Worm (Caenorhabditis elegans): ENCODE measurements around the gene fbxb-87.

Gene fbxb-87

ce11 chrIII:10880083-10880482, 14.2 kb upstream of the fbxb-87 start, which contains the start of gene C44B9.3:
Gene C44B9.3 (minus strand): TSS chrIII:10880183.
- no peak for TF ChIP-seq pqm-1 (tag; optimal IDR thresholded peaks at IDR 0.05)
- TF ChIP-seq nhr-28 (tag; optimal IDR thresholded peaks at IDR 0.05) = no peak
- no peak for TF ChIP-seq lin-39 (tag; optimal IDR thresholded peaks at IDR 0.05)
- TF ChIP-seq Y75B8A.6 (GFP tag; IDR thresholded peaks at IDR 0.05) = no peak
- TF ChIP-seq madf-5 (GFP tag; IDR thresholded peaks at IDR 0.05) = no peak
- no peak for TF ChIP-seq nhr-25 (tag; optimal IDR thresholded peaks at IDR 0.05; ENCODE audit: borderline replicate concordance, insufficient read depth)
- no peak for TF ChIP-seq Y105C5A.15 (GFP tag; IDR thresholded peaks at IDR 0.05)
- no peak for TF ChIP-seq daf-12 (tag; optimal IDR thresholded peaks at IDR 0.05)
- TF ChIP-seq F26F4.8 (GFP tag; conservative IDR thresholded peaks at IDR 0.05) = no peak
- TF ChIP-seq cey-2 (tag; optimal IDR thresholded peaks at IDR 0.05; ENCODE audit: borderline replicate concordance, insufficient read depth) = no peak
- TF ChIP-seq lin-13 (GFP tag; optimal IDR thresholded peaks at IDR 0.05) = no peak
- no peak for TF ChIP-seq attf-4 (tag; optimal IDR thresholded peaks at IDR 0.05)
- TF ChIP-seq zip-11 (GFP tag; IDR thresholded peaks at IDR 0.05) = no peak
- TF ChIP-seq ces-1 (GFP tag; optimal IDR thresholded peaks at IDR 0.05) = no peak

DNA sequence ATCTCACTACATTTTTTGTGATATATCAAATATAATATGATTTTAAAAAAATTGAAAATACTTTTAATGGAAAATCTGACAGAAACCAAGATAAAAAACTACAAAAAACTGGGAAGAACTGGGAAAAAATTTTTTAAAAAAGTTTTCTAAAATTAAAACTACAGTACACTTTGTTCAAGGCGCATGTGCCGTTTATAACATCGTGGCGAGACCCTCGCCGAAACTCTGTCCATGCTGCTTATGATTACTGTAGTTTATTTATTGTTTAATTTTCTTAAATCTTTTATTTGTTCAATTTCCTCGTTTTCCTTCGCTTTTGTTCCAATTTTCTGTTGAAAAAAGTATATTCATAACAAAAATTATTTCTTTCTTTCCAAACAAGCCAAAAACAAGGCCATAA, 12.9 kb upstream of the fbxb-87 start, which contains the start of gene athp-1:
Gene athp-1, plus strand, starts transcription at position 305 of the 400 bp plus-strand sequence.
- no peak for TF ChIP-seq nhr-102 (tag; optimal IDR thresholded peaks at IDR 0.05)
- no peak for TF ChIP-seq fos-1 (tag; optimal IDR thresholded peaks at IDR 0.05)
- TF ChIP-seq lin-29 (GFP tag; IDR thresholded peaks at IDR 0.05) = no peak
- TF ChIP-seq lin-38 (GFP tag; IDR thresholded peaks at IDR 0.05) = peak; percentile 46
- no peak for TF ChIP-seq ceh-20 (GFP tag; IDR thresholded peaks at IDR 0.05)
- peak; percentile 7 for TF ChIP-seq F49E8.2 (tag; optimal IDR thresholded peaks at IDR 0.05; ENCODE audit: borderline replicate concordance)
- TF ChIP-seq ama-1 (optimal IDR thresholded peaks at IDR 0.05) = no peak
- no peak for TF ChIP-seq lin-15B (tag; optimal IDR thresholded peaks at IDR 0.05)
- no peak for TF ChIP-seq zfp-2 (tag; optimal IDR thresholded peaks at IDR 0.05)
- peak; percentile 28 for TF ChIP-seq mes-2 (tag; optimal IDR thresholded peaks at IDR 0.05; ENCODE audit: poor library complexity, severe bottlenecking)
- TF ChIP-seq hlh-30 (tag; optimal IDR thresholded peaks at IDR 0.05; ENCODE audit: insufficient read depth) = no peak
- TF ChIP-seq lim-7 (GFP tag; IDR thresholded peaks at IDR 0.05) = no peak
- peak in 1 of 2 experiments; percentile 52 for TF ChIP-seq lsy-2 (tag; optimal IDR thresholded peaks at IDR 0.05)
- no peak for TF ChIP-seq ceh-62 (tag; optimal IDR thresholded peaks at IDR 0.05)
- no peak for TF ChIP-seq ceh-44 (GFP tag; IDR thresholded peaks at IDR 0.05)
- TF ChIP-seq unc-130 (GFP tag; optimal IDR thresholded peaks at IDR 0.05) = peak; percentile 26

DNA sequence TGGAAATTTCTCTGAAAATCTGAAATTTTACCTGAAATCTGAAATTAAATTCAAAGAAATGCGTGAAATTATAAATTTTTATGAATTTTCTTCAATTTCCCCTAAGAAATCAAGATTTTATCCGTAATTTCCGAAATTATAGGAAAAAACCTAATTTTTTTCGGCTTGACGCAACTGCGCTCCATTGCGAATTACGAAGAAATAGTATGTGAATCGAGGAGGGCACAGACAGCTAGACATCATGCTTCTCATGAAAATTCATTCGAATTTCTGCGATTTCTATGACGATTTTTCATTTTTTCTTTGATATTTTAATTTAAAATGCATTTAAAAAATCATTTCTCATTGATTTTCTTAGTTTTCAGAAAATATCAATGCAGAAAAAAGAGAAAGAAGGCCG, 12.3 kb upstream of the fbxb-87 start:
- TF ChIP-seq nhr-102 (tag; optimal IDR thresholded peaks at IDR 0.05) (no peak), ztf-7 (tag; optimal IDR thresholded peaks at IDR 0.05) (peak; percentile 42), Y105C5A.15 (GFP tag; IDR thresholded peaks at IDR 0.05) (no peak), D1046.2 (GFP tag; IDR thresholded peaks at IDR 0.05) (no peak), nhr-11 (tag; optimal IDR thresholded peaks at IDR 0.05) (peak; percentile 24), nhr-77 (tag; optimal IDR thresholded peaks at IDR 0.05) (peak; percentile 38), rbr-2 (tag; optimal IDR thresholded peaks at IDR 0.05) (peak; percentile 8), unc-62 (GFP tag; optimal IDR thresholded peaks at IDR 0.05 in 1 of 2) (peak in 1 of 2 experiments; percentile 24), unc-62 (tag; optimal IDR thresholded peaks at IDR 0.05) (no peak), lin-38 (GFP tag; IDR thresholded peaks at IDR 0.05) (peak; percentile 98), ceh-20 (GFP tag; IDR thresholded peaks at IDR 0.05) (no peak), pha-4 (GFP tag; IDR thresholded peaks at IDR 0.05) (no peak), pha-4 (tag; optimal IDR thresholded peaks at IDR 0.05) (peak; percentile 9), tra-1 (GFP tag; IDR thresholded peaks at IDR 0.05) (no peak), skn-1 (tag; optimal IDR thresholded peaks at IDR 0.05) (no peak), lsy-2 (tag; optimal IDR thresholded peaks at IDR 0.05) (peak in 1 of 2 experiments; percentile 82), daf-12 (tag; optimal IDR thresholded peaks at IDR 0.05) (no peak), snpc-1.2 (GFP tag; IDR thresholded peaks at IDR 0.05) (no peak), mep-1 (tag; optimal IDR thresholded peaks at IDR 0.05) (peak; percentile 55), nhr-10 (tag; optimal IDR thresholded peaks at IDR 0.05) (no peak), T26A8.4 (GFP tag; IDR thresholded peaks at IDR 0.05) (no peak), hlh-30 (tag; optimal IDR thresholded peaks at IDR 0.05; ENCODE audit: insufficient read depth) (peak; percentile 51), fkh-10 (GFP tag; optimal IDR thresholded peaks at IDR 0.05) (no peak), aha-1 (tag) (no peak), zip-2 (tag; optimal IDR thresholded peaks at IDR 0.05) (no peak), dpl-1 (GFP tag; optimal IDR thresholded peaks at IDR 0.05) (peak; percentile 67), dve-1 (tag; optimal IDR thresholded peaks at IDR 0.05; ENCODE audit: insufficient read depth) (peak; percentile 53)
